Fruit fly (Drosophila melanogaster): Measurements from ENCODE around the gene Utx.

dm6 chr2L:10298306-10298705 is 19.7 kb upstream of the Utx start:
- no peak for TF ChIP-seq net (GFP tag; optimal IDR thresholded peaks at IDR 0.05)
- TF ChIP-seq Ets96B (tag; optimal IDR thresholded peaks at IDR 0.05): no peak
- no peak for TF ChIP-seq CG6854 (GFP tag; optimal IDR thresholded peaks at IDR 0.05)
- no peak for TF ChIP-seq salr (GFP tag; optimal IDR thresholded peaks at IDR 0.05)
- no peak for TF ChIP-seq topi (GFP tag; optimal IDR thresholded peaks at IDR 0.05)
- TF ChIP-seq CG7368 (GFP tag; optimal IDR thresholded peaks at IDR 0.05): no peak
- TF ChIP-seq Sox15 (GFP tag; optimal IDR thresholded peaks at IDR 0.05): no peak
- no peak for TF ChIP-seq Eip93F (GFP tag; optimal IDR thresholded peaks at IDR 0.05)
